Worm (Caenorhabditis elegans) whole organism, young adult: ENCODE data around the gene Y49F6B.14.

Source experiments
- athp-1 ChIP-seq: sonication (generic microtip); optimal IDR thresholded peaks from 2 replicates; lab custom pipeline; 2017; ENCODE audit warnings: mild to moderate bottlenecking, missing genetic modification characterization, missing compliant biosample characterization
- cebp-1 ChIP-seq, 2 experiments: fragments of 200-800 bp in 1 of 2; sonication (Bioruptor generic) in 1 of 2; sonication (generic microtip) in 1 of 2; IDR thresholded peaks in 1 of 2; optimal IDR thresholded peaks in 1 of 2; 2 replicates each; pipeline versions ENCODE4 v1.3.6 to Lab custom; 2017 to 2022; ENCODE audit warnings: missing compliant biosample characterization in 2 of 2, missing genetic modification characterization in 2 of 2, mild to moderate bottlenecking in 1 of 2, missing genetic modification reagents in 1 of 2, moderate library complexity in 1 of 2
- nhr-179 ChIP-seq: sonication (generic microtip); optimal IDR thresholded peaks from 2 replicates; lab custom pipeline; 2016; ENCODE audit warnings: mild to moderate bottlenecking, missing genetic modification characterization, missing compliant biosample characterization
- snpc-3.4 ChIP-seq: sonication (generic microtip); optimal IDR thresholded peaks from 2 replicates; lab custom pipeline; 2017; ENCODE audit warnings: missing genetic modification characterization, mild to moderate bottlenecking, missing compliant biosample characterization, antibody characterized with exemption, moderate library complexity, missing genotype, missing genetic modification reagents
- snpc-4 ChIP-seq, 5 experiments: fragments of 150-350 bp in 1 of 5; sonication (generic microtip) in 4 of 5; optimal IDR thresholded peaks; 2 replicates each; lab custom pipeline; 2014 to 2018; ENCODE audit warnings: missing genetic modification characterization in 5 of 5, missing biosample characterization in 3 of 5, antibody characterized with exemption in 2 of 5, mild to moderate bottlenecking in 2 of 5, missing compliant biosample characterization in 2 of 5, missing genotype in 2 of 5, moderate library complexity in 2 of 5, missing genetic modification reagents in 1 of 5
- unc-62 ChIP-seq: fragments of 150-350 bp; optimal IDR thresholded peaks from 2 replicates; lab custom pipeline; 2014; ENCODE audit warnings: missing biosample characterization, missing genetic modification reagents, missing genetic modification characterization
- ztf-18 ChIP-seq: sonication (generic microtip); optimal IDR thresholded peaks from 2 replicates; lab custom pipeline; 2016; ENCODE audit warnings: missing genotype, mild to moderate bottlenecking, missing genetic modification characterization, missing compliant biosample characterization
- ztf-6 ChIP-seq: fragments of 200-800 bp; sonication (Bioruptor generic); IDR thresholded peaks from 2 replicates; pipeline ENCODE4 v1.3.6; 2022; ENCODE audit warnings: missing genetic modification reagents, missing genetic modification characterization, missing compliant biosample characterization

DNA sequence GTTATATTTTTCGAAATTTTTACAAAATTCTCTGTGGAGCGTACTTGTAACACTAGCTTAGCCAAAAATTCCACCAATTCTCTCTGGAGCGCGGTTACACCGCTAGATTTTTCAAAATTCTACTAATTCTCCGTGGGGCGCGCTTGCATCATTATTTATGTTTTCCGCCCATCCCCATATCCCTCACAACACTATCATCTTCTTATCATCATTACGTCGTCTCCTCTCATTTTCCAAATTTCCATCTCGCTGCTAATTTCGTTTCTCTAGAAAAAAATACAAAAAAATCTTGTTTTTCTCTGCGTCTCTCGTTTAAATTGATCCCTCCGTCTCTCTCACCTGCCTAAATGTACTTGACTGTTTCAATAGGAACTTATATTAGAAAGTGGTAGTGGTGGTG, 40.0 kb upstream of the Y49F6B.14 start:
- TF ChIP-seq ztf-18 (tag; lab: Kevin White, UChicago): no peak
- TF ChIP-seq athp-1: no peak
- TF ChIP-seq ztf-6 (GFP tag; lab: Robert Waterston, UW): no peak
- TF ChIP-seq snpc-3.4: no peak
- no peak for TF ChIP-seq unc-62 (GFP tag; lab: Kevin White, UChicago)
- TF ChIP-seq cebp-1 (GFP tag; IDR thresholded peaks at IDR 0.05; lab: Robert Waterston, UW): no peak
- TF ChIP-seq cebp-1 (tag; optimal IDR thresholded peaks at IDR 0.05; lab: Kevin White, UChicago): no peak
- TF ChIP-seq nhr-179 (tag; lab: Kevin White, UChicago): no peak
- no peak for TF ChIP-seq snpc-4 (GFP tag; optimal IDR thresholded peaks at IDR 0.05; lab: Kevin White, UChicago)
- TF ChIP-seq snpc-4 (tag; optimal IDR thresholded peaks at IDR 0.05; lab: Kevin White, UChicago): no peak
